Fruit fly (Drosophila melanogaster): ENCODE measurements around the gene CG11854.

CG11854 gene

dm6 chr3R:25221203-25221807 lies 20.5 kb upstream of the CG11854 start, which contains the start of gene Alg9 (continued):
- TF ChIP-seq ato (GFP tag; IDR thresholded peaks at IDR 0.05; ENCODE audit: partially characterized antibody): peak; percentile 86
- TF ChIP-seq lab (GFP tag; optimal IDR thresholded peaks at IDR 0.05): no peak
- TF ChIP-seq Med (GFP tag): peak; percentile 88
- peak; percentile 76; the same call in 1 of the 3 replicates for TF ChIP-seq CG34422 (GFP tag; IDR thresholded peaks at IDR 0.05)
- TF ChIP-seq D19A (tag; optimal IDR thresholded peaks at IDR 0.05): no peak
- TF ChIP-seq CG7745 (tag; optimal IDR thresholded peaks at IDR 0.05): no peak
- TF ChIP-seq ewg (GFP tag; optimal IDR thresholded peaks at IDR 0.05): no peak
- TF ChIP-seq crp (GFP tag; optimal IDR thresholded peaks at IDR 0.05): no peak
- TF ChIP-seq Mes4 (GFP tag; optimal IDR thresholded peaks at IDR 0.05): no peak
- peak; percentile 46 for TF ChIP-seq HmgD (GFP tag; optimal IDR thresholded peaks at IDR 0.05)
- TF ChIP-seq CG31441 (GFP tag; IDR thresholded peaks at IDR 0.05): no peak
- TF ChIP-seq CG30020 (tag; optimal IDR thresholded peaks at IDR 0.05): peak; percentile 76
- TF ChIP-seq CG6854 (GFP tag; optimal IDR thresholded peaks at IDR 0.05): no peak
- TF ChIP-seq CG15514 (GFP tag; optimal IDR thresholded peaks at IDR 0.05): peak; percentile 94
- peak; percentile 41 for TF ChIP-seq CG4617 (GFP tag; optimal IDR thresholded peaks at IDR 0.05; ENCODE audit: borderline replicate concordance)
- peak; percentile 81 for TF ChIP-seq CG17802 (tag; optimal IDR thresholded peaks at IDR 0.05)
- TF ChIP-seq HmgZ (tag; optimal IDR thresholded peaks at IDR 0.05): peak; percentile 44
- TF ChIP-seq zen2 (GFP tag; IDR thresholded peaks at IDR 0.05; ENCODE audit: partially characterized antibody): peak; percentile 94
- peak; percentile 2 for TF ChIP-seq CG17186 (GFP tag; optimal IDR thresholded peaks at IDR 0.05)
- TF ChIP-seq ssp (GFP tag; IDR thresholded peaks at IDR 0.05): peak; percentile 98
- no peak for TF ChIP-seq stc (GFP tag; IDR thresholded peaks at IDR 0.05)
- no peak for TF ChIP-seq CG9437 (GFP tag; optimal IDR thresholded peaks at IDR 0.05)
- no peak for TF ChIP-seq CG3726 (GFP tag; IDR thresholded peaks at IDR 0.05)
- TF ChIP-seq Dp (GFP tag; optimal IDR thresholded peaks at IDR 0.05): peak; percentile 62

dm6 chr3R:25225483-25225882 lies 16.3 kb upstream of the CG11854 start:
- TF ChIP-seq Ets65A (GFP tag): peak; percentile 91
- TF ChIP-seq Bdp1 (GFP tag; optimal IDR thresholded peaks at IDR 0.05): no peak
- TF ChIP-seq unpg (GFP tag; optimal IDR thresholded peaks at IDR 0.05): no peak

DNA sequence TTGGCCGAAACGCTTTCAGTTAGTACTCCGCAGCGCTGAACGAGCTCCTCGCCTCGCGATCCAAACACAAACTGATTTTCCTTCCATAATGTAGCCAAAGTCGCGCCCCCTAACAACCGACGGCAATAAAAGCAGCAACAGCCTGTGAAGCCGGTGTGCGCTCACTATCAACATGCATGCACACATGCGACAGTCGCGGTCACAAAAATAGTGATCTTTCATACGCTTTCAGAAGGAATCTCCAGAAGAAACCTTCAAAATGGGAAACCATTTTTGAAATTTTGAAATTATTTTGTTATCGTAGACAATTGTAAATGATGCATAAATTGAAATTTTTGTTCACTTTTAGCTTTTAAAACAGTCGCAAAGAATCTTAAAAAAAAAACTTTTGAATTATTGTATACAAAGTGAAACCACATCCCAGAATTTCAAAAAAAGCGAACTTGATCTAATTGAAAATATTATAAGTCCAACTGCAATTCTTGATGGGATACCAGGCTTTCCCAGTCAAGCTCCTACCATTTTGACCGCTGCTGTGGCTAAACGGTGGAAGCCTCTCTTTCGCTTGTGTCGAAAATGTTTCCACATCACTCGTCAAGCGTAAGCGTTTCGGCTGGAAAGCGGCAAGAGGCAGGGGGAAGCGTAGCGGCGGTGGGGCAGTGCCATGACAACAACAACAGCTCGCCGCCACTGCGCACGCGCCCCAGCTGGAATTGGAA lies 9.4 kb upstream of the CG11854 start, which contains the start of gene Cad96Cb:
TSS of gene Cad96Cb (minus strand) at position 51 of the 719 bp plus-strand sequence.
- peak; percentile 77 for TF ChIP-seq CG32767 (GFP tag; IDR thresholded peaks at IDR 0.05)
- TF ChIP-seq fd64A (GFP tag; optimal IDR thresholded peaks at IDR 0.05): peak; percentile 36
- no peak for TF ChIP-seq gcm2 (GFP tag; optimal IDR thresholded peaks at IDR 0.05)
- TF ChIP-seq jigr1 (GFP tag; IDR thresholded peaks at IDR 0.05): 0 out of 3 replicates have a peak, but pooled peaks have one; percentile 15
- peak; percentile 58 for TF ChIP-seq Bdp1 (GFP tag; optimal IDR thresholded peaks at IDR 0.05)
- 0 out of 3 replicates have a peak, but pooled peaks have one; percentile 55 for TF ChIP-seq CG11093 (GFP tag; IDR thresholded peaks at IDR 0.05)
- peak; percentile 86 for TF ChIP-seq ATbp (GFP tag; optimal IDR thresholded peaks at IDR 0.05)
- no peak for TF ChIP-seq gro (GFP tag; optimal IDR thresholded peaks at IDR 0.05)
- no peak for TF ChIP-seq Rx (GFP tag; IDR thresholded peaks at IDR 0.05)
- 0 out of 2 replicates have a peak, but pooled peaks have one; percentile 41 for TF ChIP-seq CG14014 (GFP tag; IDR thresholded peaks at IDR 0.05)
- no peak for TF ChIP-seq CG13624 (GFP tag; optimal IDR thresholded peaks at IDR 0.05)
- no peak for TF ChIP-seq Scr (GFP tag; IDR thresholded peaks at IDR 0.05; ENCODE audit: partially characterized antibody)
- peak; percentile 49 for TF ChIP-seq emc (GFP tag; optimal IDR thresholded peaks at IDR 0.05)
- peak; percentile 38; the same call in 1 of the 3 replicates for TF ChIP-seq Mrtf (GFP tag; IDR thresholded peaks at IDR 0.05)
- peak; percentile 18 for TF ChIP-seq CG31388 (GFP tag; optimal IDR thresholded peaks at IDR 0.05)
- TF ChIP-seq Dip2 (GFP tag; IDR thresholded peaks at IDR 0.05): no peak
- TF ChIP-seq ara (GFP tag; IDR thresholded peaks at IDR 0.05): peak; percentile 65; the same call in 1 of the 2 replicates
- peak; percentile 85 for TF ChIP-seq CG3407 (GFP tag; optimal IDR thresholded peaks at IDR 0.05)
- TF ChIP-seq dimm (GFP tag; IDR thresholded peaks at IDR 0.05): no peak
- TF ChIP-seq unc-4 (GFP tag; IDR thresholded peaks at IDR 0.05; ENCODE audit: partially characterized antibody): no peak
- peak; percentile 95 for TF ChIP-seq nmo (GFP tag; optimal IDR thresholded peaks at IDR 0.05)
